Fruit fly (Drosophila melanogaster) whole organism, adult: ENCODE results near the gene GstD4.

Experiments
- CG14711 ChIP-seq: fragments of 200-800 bp; sonication (Bioruptor generic); optimal IDR thresholded peaks from 2 replicates; lab custom pipeline; 2018; ENCODE audit warnings: missing biosample characterization, mild to moderate bottlenecking, missing genetic modification characterization, moderate library complexity
- CG1620 ChIP-seq: fragments of 200-800 bp; sonication (Bioruptor generic); optimal IDR thresholded peaks from 2 replicates; lab custom pipeline; 2016; ENCODE audit warnings: missing biosample characterization, missing genetic modification characterization
- CG5204 ChIP-seq: fragments of 200-800 bp; sonication (Bioruptor generic); optimal IDR thresholded peaks from 2 replicates; lab custom pipeline; 2016; ENCODE audit warnings: missing biosample characterization, missing genetic modification characterization
- Mnt ChIP-seq: fragments of 200-800 bp; sonication (Bioruptor generic); optimal IDR thresholded peaks from 2 replicates; lab custom pipeline; 2016; ENCODE audit warnings: missing biosample characterization, mild to moderate bottlenecking, missing genetic modification characterization
- bab1 ChIP-seq: fragments of 200-800 bp; sonication (Bioruptor generic); optimal IDR thresholded peaks from 3 replicates; lab custom pipeline; 2019; ENCODE audit warnings: missing biosample characterization, mild to moderate bottlenecking, missing genetic modification characterization, moderate library complexity
- kay ChIP-seq: fragments of 200-800 bp; sonication (Bioruptor generic); peaks from one replicate; lab custom pipeline; 2016; ENCODE audit warnings: missing biosample characterization, missing genetic modification characterization, borderline replicate concordance
- pad ChIP-seq: fragments of 200-800 bp; sonication (Bioruptor generic); optimal IDR thresholded peaks from 3 replicates; lab custom pipeline; 2017; ENCODE audit warnings: missing biosample characterization, missing genetic modification characterization, mild to moderate bottlenecking, moderate library complexity, missing genetic modification reagents
- tj ChIP-seq: fragments of 200-800 bp; sonication (Bioruptor generic); optimal IDR thresholded peaks from 3 replicates; lab custom pipeline; 2017; ENCODE audit warnings: missing biosample characterization, mild to moderate bottlenecking, missing genetic modification characterization, moderate library complexity

DNA sequence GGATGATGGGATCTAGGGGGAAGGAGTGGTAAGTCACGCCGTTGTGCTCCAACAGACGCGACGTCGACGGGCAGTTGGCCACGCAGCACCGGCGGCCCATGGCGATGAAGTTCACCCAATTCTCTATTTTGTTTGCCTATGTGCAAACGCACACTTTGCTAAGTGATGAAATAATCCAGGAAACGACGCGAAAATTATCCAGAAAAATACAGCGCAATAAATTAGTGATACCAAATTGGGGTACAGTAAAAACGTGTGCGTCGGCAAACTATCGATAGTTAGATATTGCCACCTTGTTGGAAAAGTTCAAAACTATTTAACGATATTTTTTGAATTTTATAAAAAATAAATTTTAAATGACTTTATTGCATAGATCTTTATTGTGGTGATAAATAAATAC, 17.9 kb upstream of the GstD4 start, which contains the start of gene MBD-R2:
- TF ChIP-seq CG14711 (tag; lab: Kevin White, UChicago) (no peak), pad (GFP tag; lab: Kevin White, UChicago) (no peak), CG1620 (GFP tag; lab: Kevin White, UChicago) (no peak), bab1 (GFP tag; lab: Kevin White, UChicago) (peak; percentile 19), Mnt (GFP tag; lab: Kevin White, UChicago) (peak; percentile 31), CG5204 (GFP tag; lab: Kevin White, UChicago) (no peak), tj (GFP tag; lab: Kevin White, UChicago) (no peak), kay (GFP tag; lab: Kevin White, UChicago) (no peak)
